Worm (Caenorhabditis elegans) whole organism, L4 larva: ENCODE data around the gene nhr-26.

Experiments
- F37D6.2 ChIP-seq: sonication (generic microtip); optimal IDR thresholded peaks from 2 replicates; lab custom pipeline; 2016; ENCODE audit warnings: mild to moderate bottlenecking, missing genetic modification characterization, missing compliant biosample characterization
- T26A8.4 ChIP-seq: fragments of 200-800 bp; sonication (Bioruptor generic); IDR thresholded peaks from 2 replicates; pipeline ENCODE4 v1.3.6; 2022; ENCODE audit warnings: missing genetic modification characterization, missing compliant biosample characterization
- Y48G9A.11 ChIP-seq: fragments of 200-800 bp; sonication (Bioruptor generic); IDR thresholded peaks from 2 replicates; pipeline ENCODE4 v1.3.6; 2022; ENCODE audit warnings: missing genetic modification reagents, missing genetic modification characterization, missing compliant biosample characterization
- Y75B8A.6 ChIP-seq: fragments of 200-800 bp; sonication (Bioruptor generic); IDR thresholded peaks from 2 replicates; pipeline ENCODE4 v1.3.6; 2022; ENCODE audit warnings: missing genetic modification reagents, missing genetic modification characterization, missing compliant biosample characterization
- ZK337.2 ChIP-seq: fragments of 200-800 bp; sonication (Bioruptor generic); IDR thresholded peaks from 2 replicates; pipeline ENCODE4 v1.3.6; 2022; ENCODE audit warnings: missing genetic modification reagents, missing genetic modification characterization, missing compliant biosample characterization
- ZK546.5 ChIP-seq, 2 experiments: sonication (generic microtip); optimal IDR thresholded peaks; 2 replicates each; lab custom pipeline; 2017; ENCODE audit warnings: missing biosample characterization in 2 of 2, missing genetic modification characterization in 2 of 2
- ama-1 ChIP-seq: fragments of 150-350 bp; optimal IDR thresholded peaks from 2 replicates; lab custom pipeline; 2014; ENCODE audit warnings: inconsistent platforms, mixed read lengths
- arid-1 ChIP-seq: fragments of 200-800 bp; sonication (Bioruptor generic); conservative IDR thresholded peaks from 2 replicates; pipeline ENCODE4 v1.3.6; 2022; ENCODE audit warnings: missing genetic modification reagents, missing genetic modification characterization, missing compliant biosample characterization
- ceh-28 ChIP-seq: fragments of 150-350 bp; optimal IDR thresholded peaks from 2 replicates; lab custom pipeline; 2014; ENCODE audit warnings: missing biosample characterization, missing genetic modification reagents, missing genetic modification characterization
- ceh-82 ChIP-seq: sonication (generic microtip); optimal IDR thresholded peaks from 2 replicates; lab custom pipeline; 2017; ENCODE audit warnings: missing biosample characterization, missing genetic modification characterization
- ctbp-1 ChIP-seq: fragments of 200-800 bp; sonication (Bioruptor generic); IDR thresholded peaks from 2 replicates; pipeline ENCODE4 v1.3.6; 2022; ENCODE audit warnings: missing genetic modification reagents, missing genetic modification characterization, missing compliant biosample characterization
- daf-19 ChIP-seq: fragments of 200-800 bp; sonication (Bioruptor generic); conservative IDR thresholded peaks from 2 replicates; pipeline ENCODE4 v1.3.6; 2022; ENCODE audit warnings: missing genetic modification characterization, missing compliant biosample characterization
- dmd-6 ChIP-seq: fragments of 200-800 bp; sonication (Bioruptor generic); IDR thresholded peaks from 2 replicates; pipeline ENCODE4 v1.3.6; 2022; ENCODE audit warnings: missing genetic modification reagents, missing genetic modification characterization, missing compliant biosample characterization
- dmd-9 ChIP-seq: fragments of 200-800 bp; sonication (Bioruptor generic); IDR thresholded peaks from 2 replicates; pipeline ENCODE4 v1.3.6; 2022; ENCODE audit warnings: missing genetic modification reagents, missing genetic modification characterization, missing compliant biosample characterization
- duxl-1 ChIP-seq: sonication (generic microtip); optimal IDR thresholded peaks from 2 replicates; lab custom pipeline; 2016; ENCODE audit warnings: mild to moderate bottlenecking, missing genetic modification characterization, moderate library complexity, missing compliant biosample characterization; ENCODE audit not compliant: poor library complexity
- egl-27 ChIP-seq: sonication (generic microtip); optimal IDR thresholded peaks from 3 replicates; lab custom pipeline; 2017; ENCODE audit warnings: missing biosample characterization, missing genetic modification reagents, missing genetic modification characterization
- fkh-10 ChIP-seq: fragments of 150-350 bp; optimal IDR thresholded peaks from 2 replicates; lab custom pipeline; 2014; ENCODE audit warnings: missing biosample characterization, missing genetic modification reagents, missing genetic modification characterization
- gei-8 ChIP-seq: fragments of 200-800 bp; sonication (Bioruptor generic); optimal IDR thresholded peaks from 2 replicates; lab custom pipeline; 2018; ENCODE audit warnings: mild to moderate bottlenecking, missing genetic modification characterization, missing compliant biosample characterization
- hif-1 ChIP-seq, 2 experiments: sonication (generic microtip); optimal IDR thresholded peaks; 2 replicates each; lab custom pipeline; 2016 to 2017; ENCODE audit warnings: missing compliant biosample characterization in 2 of 2, missing genetic modification characterization in 2 of 2, missing genetic modification reagents in 2 of 2, missing genotype in 2 of 2, mild to moderate bottlenecking in 1 of 2
- hlh-30 ChIP-seq: sonication (generic microtip); optimal IDR thresholded peaks from 2 replicates; lab custom pipeline; 2017; ENCODE audit warnings: antibody characterized with exemption, mild to moderate bottlenecking, missing genetic modification characterization, missing compliant biosample characterization; ENCODE audit not compliant: insufficient read depth
- jun-1 ChIP-seq: fragments of 150-350 bp; optimal IDR thresholded peaks from 2 replicates; lab custom pipeline; 2014; ENCODE audit warnings: missing biosample characterization, missing genetic modification reagents, missing genetic modification characterization
- lin-1 ChIP-seq: fragments of 200-800 bp; sonication (Bioruptor generic); IDR thresholded peaks from 2 replicates; pipeline ENCODE4 v1.3.6; 2022; ENCODE audit warnings: missing genetic modification reagents, missing genetic modification characterization, missing compliant biosample characterization
- lin-15B ChIP-seq: fragments of 150-350 bp; sonication (generic microtip); optimal IDR thresholded peaks from 3 replicates; lab custom pipeline; 2014; ENCODE audit warnings: missing biosample characterization, missing genetic modification characterization
- lir-3 ChIP-seq: sonication (generic microtip); optimal IDR thresholded peaks from 2 replicates; lab custom pipeline; 2016; ENCODE audit warnings: mild to moderate bottlenecking, missing genetic modification characterization, missing compliant biosample characterization
- lsy-2 ChIP-seq, 2 experiments: fragments of 150-350 bp in 1 of 2; sonication (generic microtip) in 1 of 2; optimal IDR thresholded peaks; 2 replicates each; lab custom pipeline; 2014 to 2017; ENCODE audit warnings: missing biosample characterization in 2 of 2, missing genetic modification characterization in 2 of 2
- madf-5 ChIP-seq, 2 experiments: fragments of 200-800 bp; sonication (Bioruptor generic); IDR thresholded peaks; 2 replicates each; pipeline ENCODE4 v1.3.6; 2022; ENCODE audit warnings: missing compliant biosample characterization in 2 of 2, missing genetic modification characterization in 2 of 2
- mdl-1 ChIP-seq, 2 experiments: fragments of 150-350 bp in 1 of 2; sonication (generic microtip) in 1 of 2; optimal IDR thresholded peaks; 2 replicates each; lab custom pipeline; 2014 to 2017; ENCODE audit warnings: missing biosample characterization in 2 of 2, missing genetic modification characterization in 2 of 2
- mep-1 ChIP-seq: fragments of 150-350 bp; sonication (generic microtip); optimal IDR thresholded peaks from 3 replicates; lab custom pipeline; 2014; ENCODE audit warnings: missing biosample characterization, missing genetic modification characterization
- mxl-3 ChIP-seq: fragments of 200-800 bp; sonication (Bioruptor generic); optimal IDR thresholded peaks from 2 replicates; lab custom pipeline; 2018; ENCODE audit warnings: mild to moderate bottlenecking, missing genetic modification characterization, missing compliant biosample characterization
- nhr-102 ChIP-seq: sonication (generic microtip); optimal IDR thresholded peaks from 2 replicates; lab custom pipeline; 2016; ENCODE audit warnings: mild to moderate bottlenecking, missing genetic modification characterization, moderate library complexity, missing compliant biosample characterization
- nhr-111 ChIP-seq: fragments of 200-800 bp; sonication (Bioruptor generic); optimal IDR thresholded peaks from 2 replicates; lab custom pipeline; 2018; ENCODE audit warnings: mild to moderate bottlenecking, missing genetic modification characterization, missing compliant biosample characterization
- nhr-237 ChIP-seq: sonication (generic microtip); optimal IDR thresholded peaks from 2 replicates; lab custom pipeline; 2017; ENCODE audit warnings: missing biosample characterization, missing genetic modification characterization
- nhr-28 ChIP-seq: fragments of 150-350 bp; optimal IDR thresholded peaks from 2 replicates; lab custom pipeline; 2014; ENCODE audit warnings: missing biosample characterization, missing genetic modification characterization
- nhr-41 ChIP-seq: fragments of 200-800 bp; sonication (Bioruptor generic); IDR thresholded peaks from 2 replicates; pipeline ENCODE4 v1.3.6; 2022; ENCODE audit warnings: missing genetic modification reagents, missing genetic modification characterization, missing compliant biosample characterization
- nhr-42 ChIP-seq: fragments of 200-800 bp; sonication (Bioruptor generic); IDR thresholded peaks from 2 replicates; pipeline ENCODE4 v1.3.6; 2022; ENCODE audit warnings: missing genetic modification characterization, missing compliant biosample characterization
- nhr-6 ChIP-seq: fragments of 150-350 bp; optimal IDR thresholded peaks from 2 replicates; lab custom pipeline; 2014; ENCODE audit warnings: missing biosample characterization, missing genetic modification characterization
- nhr-76 ChIP-seq: fragments of 150-350 bp; optimal IDR thresholded peaks from 2 replicates; lab custom pipeline; 2014; ENCODE audit warnings: missing biosample characterization, missing genetic modification characterization
- php-3 ChIP-seq: fragments of 200-800 bp; sonication (Bioruptor generic); IDR thresholded peaks from 2 replicates; pipeline ENCODE4 v1.3.6; 2022; ENCODE audit warnings: missing genetic modification reagents, missing genetic modification characterization, missing compliant biosample characterization
- rbr-2 ChIP-seq: sonication (generic microtip); optimal IDR thresholded peaks from 2 replicates; lab custom pipeline; 2016; ENCODE audit warnings: missing genotype, missing genetic modification characterization, missing compliant biosample characterization
- sdz-12 ChIP-seq: fragments of 200-800 bp; sonication (Bioruptor generic); optimal IDR thresholded peaks from 2 replicates; lab custom pipeline; 2018; ENCODE audit warnings: mild to moderate bottlenecking, missing genetic modification characterization, missing compliant biosample characterization
- set-16 ChIP-seq: fragments of 200-800 bp; sonication (Bioruptor generic); IDR thresholded peaks from 2 replicates; pipeline ENCODE4 v1.3.6; 2022; ENCODE audit warnings: missing genetic modification reagents, missing genetic modification characterization, missing compliant biosample characterization
- snpc-4 ChIP-seq: fragments of 150-350 bp; optimal IDR thresholded peaks from 2 replicates; lab custom pipeline; 2014; ENCODE audit warnings: missing biosample characterization, missing genetic modification characterization
- spr-1 ChIP-seq: sonication (generic microtip); optimal IDR thresholded peaks from 2 replicates; lab custom pipeline; 2016; ENCODE audit warnings: mild to moderate bottlenecking, missing genetic modification characterization, missing compliant biosample characterization
- spr-3 ChIP-seq: fragments of 200-800 bp; sonication (Bioruptor generic); optimal IDR thresholded peaks from 2 replicates; lab custom pipeline; 2018; ENCODE audit warnings: mild to moderate bottlenecking, missing genetic modification characterization, missing compliant biosample characterization
- tra-1 ChIP-seq: fragments of 200-800 bp; sonication (Bioruptor generic); IDR thresholded peaks from 2 replicates; pipeline ENCODE4 v1.3.6; 2022; ENCODE audit warnings: missing genetic modification reagents, missing genetic modification characterization, missing compliant biosample characterization
- zfp-2 ChIP-seq: sonication (generic microtip); optimal IDR thresholded peaks from 2 replicates; lab custom pipeline; 2016; ENCODE audit warnings: mild to moderate bottlenecking, missing genetic modification characterization, missing compliant biosample characterization
- zfp-3 ChIP-seq: fragments of 200-800 bp; sonication (Bioruptor generic); conservative IDR thresholded peaks from 2 replicates; pipeline ENCODE4 v1.3.6; 2022; ENCODE audit warnings: missing genetic modification reagents, missing genetic modification characterization, missing compliant biosample characterization
- zip-11 ChIP-seq: fragments of 200-800 bp; sonication (Bioruptor generic); IDR thresholded peaks from 2 replicates; pipeline ENCODE4 v1.3.6; 2022; ENCODE audit warnings: missing genetic modification characterization, missing compliant biosample characterization
- zip-2 ChIP-seq: fragments of 150-350 bp; optimal IDR thresholded peaks from 2 replicates; lab custom pipeline; 2014; ENCODE audit warnings: missing biosample characterization, missing genetic modification characterization
- ztf-11 ChIP-seq: fragments of 150-350 bp; optimal IDR thresholded peaks from 2 replicates; lab custom pipeline; 2014; ENCODE audit warnings: missing biosample characterization, missing genetic modification characterization
- ztf-7 ChIP-seq: fragments of 150-350 bp; optimal IDR thresholded peaks from 2 replicates; lab custom pipeline; 2014; ENCODE audit warnings: missing biosample characterization, missing genetic modification characterization

The nhr-26 gene

DNA sequence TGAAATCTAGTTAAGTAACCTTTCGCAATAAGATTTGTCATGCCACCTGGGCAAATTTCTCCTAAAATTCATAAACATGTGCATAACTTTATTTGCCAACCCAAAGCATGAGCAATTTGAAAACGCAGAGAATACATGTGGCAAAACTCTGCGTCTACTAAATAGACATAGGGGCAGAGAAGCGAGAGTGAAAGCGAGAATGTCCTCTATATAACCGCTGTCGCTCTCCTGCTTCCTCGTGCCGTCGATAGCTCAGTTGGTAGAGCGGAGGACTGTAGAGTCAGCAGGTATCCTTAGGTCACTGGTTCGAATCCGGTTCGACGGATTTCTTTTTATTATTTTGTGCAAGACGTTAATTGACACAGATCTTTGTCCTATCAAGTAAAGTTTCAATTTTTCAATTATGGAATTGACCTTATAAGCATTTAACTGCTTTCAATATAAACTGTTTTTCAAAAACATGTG is 35.2 kb downstream of the nhr-26 start (continued):
- TF ChIP-seq nhr-28 (tag; lab: Kevin White, UChicago) (peak; percentile 45), jun-1 (no peak), lin-1 (GFP tag; lab: Robert Waterston, UW) (peak; percentile 91), snpc-4 (tag; lab: Kevin White, UChicago) (no peak), lsy-2 (tag; optimal IDR thresholded peaks at IDR 0.05; lab: Kevin White, UChicago) (peak in 1 of 2 experiments; percentile 60), mep-1 (tag; lab: Kevin White, UChicago) (peak; percentile 85), ztf-11 (no peak), T26A8.4 (GFP tag; lab: Robert Waterston, UW) (peak; percentile 94), lin-15B (tag; lab: Kevin White, UChicago) (no peak), nhr-237 (tag; lab: Kevin White, UChicago) (no peak), madf-5 (GFP tag; IDR thresholded peaks at IDR 0.05; lab: Robert Waterston, UW) (peak; percentile 83), ceh-82 (tag; lab: Kevin White, UChicago) (no peak), hif-1 (tag; optimal IDR thresholded peaks at IDR 0.05; lab: Kevin White, UChicago) (peak; percentile 30 to 66), dmd-6 (GFP tag; lab: Robert Waterston, UW) (peak; percentile 70), ctbp-1 (GFP tag; lab: Robert Waterston, UW) (peak; percentile 94), zfp-3 (GFP tag; lab: Robert Waterston, UW) (peak; percentile 58; the same call in 1 of the 2 replicates), lir-3 (peak; percentile 63), nhr-76 (tag; lab: Kevin White, UChicago) (no peak), tra-1 (GFP tag; lab: Robert Waterston, UW) (peak; percentile 88), spr-3 (peak; percentile 66), nhr-41 (GFP tag; lab: Robert Waterston, UW) (peak; percentile 92), Y48G9A.11 (GFP tag; lab: Robert Waterston, UW) (peak; percentile 77), ztf-7 (tag; lab: Kevin White, UChicago) (peak; percentile 54), rbr-2 (tag; lab: Kevin White, UChicago) (peak; percentile 86), daf-19 (GFP tag; lab: Robert Waterston, UW) (peak; percentile 91), zfp-2 (tag; lab: Kevin White, UChicago) (no peak), zip-2 (peak; percentile 71), arid-1 (peak; percentile 95), ZK337.2 (GFP tag; lab: Robert Waterston, UW) (peak; percentile 84), nhr-102 (peak; percentile 90), duxl-1 (tag; lab: Kevin White, UChicago) (peak; percentile 85), fkh-10 (no peak), ama-1 (lab: Kevin White, UChicago) (peak; percentile 14), mxl-3 (peak; percentile 67), spr-1 (peak; percentile 85), zip-11 (GFP tag; lab: Robert Waterston, UW) (peak; percentile 79; the same call in 1 of the 2 replicates), set-16 (GFP tag; lab: Robert Waterston, UW) (peak; percentile 52; the same call in 1 of the 2 replicates), dmd-9 (peak; percentile 61; the same call in 1 of the 2 replicates), php-3 (GFP tag; lab: Robert Waterston, UW) (peak; percentile 76), ZK546.5 (tag; optimal IDR thresholded peaks at IDR 0.05; lab: Kevin White, UChicago) (no peak), mdl-1 (tag; optimal IDR thresholded peaks at IDR 0.05; lab: Kevin White, UChicago) (peak; percentile 44 to 55), F37D6.2 (peak; percentile 75), gei-8 (GFP tag; lab: Kevin White, UChicago) (peak; percentile 92), ceh-28 (no peak), nhr-111 (GFP tag; lab: Kevin White, UChicago) (peak; percentile 83), hlh-30 (tag; lab: Kevin White, UChicago) (peak; percentile 86), Y75B8A.6 (GFP tag; lab: Robert Waterston, UW) (peak; percentile 92), sdz-12 (GFP tag; lab: Kevin White, UChicago) (peak; percentile 89), egl-27 (tag; lab: Kevin White, UChicago) (no peak), nhr-42 (peak; percentile 86), nhr-6 (tag; lab: Kevin White, UChicago) (peak; percentile 32)
